Worm (Caenorhabditis elegans): Measurements from ENCODE around the gene fbxb-105.

fbxb-105 gene

DNA sequence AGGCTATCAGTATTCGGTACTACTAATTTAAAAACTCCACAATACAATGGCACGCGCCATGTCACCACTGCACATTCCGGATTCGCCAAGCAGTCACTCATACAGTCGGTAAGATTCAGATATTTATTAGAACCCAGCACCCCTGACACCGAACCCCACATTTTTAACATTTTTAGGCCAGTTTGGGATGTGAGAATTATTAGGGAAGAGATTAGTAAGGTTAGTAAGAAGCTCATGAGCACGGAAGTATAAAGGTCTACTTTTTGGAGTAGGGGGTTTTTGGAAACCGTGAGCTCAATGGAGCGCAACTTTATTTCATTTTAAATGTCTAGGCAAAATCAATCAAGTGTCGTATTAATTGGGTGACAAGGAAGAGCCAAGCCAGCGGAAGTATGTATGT, 12.7 kb downstream of the fbxb-105 start, which contains the start of gene F29A7.8:
Gene F29A7.8 (minus strand): TSS at position 101 of the 400 bp plus-strand sequence.
- TF ChIP-seq ztf-22 (GFP tag; optimal IDR thresholded peaks at IDR 0.05) (no peak), madf-8 (GFP tag; conservative IDR thresholded peaks at IDR 0.05) (no peak), bed-2 (GFP tag; IDR thresholded peaks at IDR 0.05) (no peak), rec-8 (tag; optimal IDR thresholded peaks at IDR 0.05) (no peak), let-526 (GFP tag; IDR thresholded peaks at IDR 0.05) (no peak), hrde-1 (tag; optimal IDR thresholded peaks at IDR 0.05; ENCODE audit: borderline replicate concordance) (no peak), F57C9.4 (tag; optimal IDR thresholded peaks at IDR 0.05) (no peak), tbx-9 (tag; optimal IDR thresholded peaks at IDR 0.05; ENCODE audit: borderline replicate concordance) (no peak), ZK185.1 (tag; optimal IDR thresholded peaks at IDR 0.05; ENCODE audit: poor library complexity, severe bottlenecking) (no peak), Y67H2A.10 (GFP tag; conservative IDR thresholded peaks at IDR 0.05) (no peak), chd-7 (tag; optimal IDR thresholded peaks at IDR 0.05) (no peak), hmg-1.2 (GFP tag; IDR thresholded peaks at IDR 0.05) (no peak), sdz-38 (tag; optimal IDR thresholded peaks at IDR 0.05) (no peak)

DNA sequence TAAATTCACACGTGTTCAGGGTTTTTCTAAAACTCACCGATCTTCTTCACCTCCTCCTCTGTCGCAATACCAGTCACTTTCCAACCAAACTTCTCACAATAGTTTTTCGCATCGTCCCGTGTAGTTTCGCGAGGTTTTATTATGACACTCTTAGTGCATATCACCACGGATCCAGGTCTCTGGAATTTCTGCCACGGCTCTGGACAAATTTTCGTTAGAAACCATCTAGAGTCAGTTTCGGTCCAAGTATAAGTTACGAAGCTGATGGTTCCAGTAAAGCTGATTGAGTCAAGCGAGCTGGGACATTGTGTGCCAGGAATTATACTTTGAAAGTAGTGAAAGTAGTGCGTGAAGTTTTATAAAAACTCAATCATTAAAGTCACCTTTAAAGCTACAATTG, 14.3 kb downstream of the fbxb-105 start:
- TF ChIP-seq snpc-3.4 (tag; optimal IDR thresholded peaks at IDR 0.05) (no peak), Y53F4B.3 (GFP tag; IDR thresholded peaks at IDR 0.05) (no peak), unc-130 (GFP tag; optimal IDR thresholded peaks at IDR 0.05) (no peak), B0035.1 (tag; optimal IDR thresholded peaks at IDR 0.05) (no peak), C17E4.6 (GFP tag; IDR thresholded peaks at IDR 0.05) (no peak), hlh-12 (tag; optimal IDR thresholded peaks at IDR 0.05) (no peak), egl-44 (GFP tag; IDR thresholded peaks at IDR 0.05) (no peak), madf-10 (tag; optimal IDR thresholded peaks at IDR 0.05) (no peak), egrh-3 (GFP tag; IDR thresholded peaks at IDR 0.05) (no peak), Y53G8AR.9 (GFP tag; conservative IDR thresholded peaks at IDR 0.05) (no peak), nfya-1 (tag; optimal IDR thresholded peaks at IDR 0.05; ENCODE audit: borderline replicate concordance, insufficient read depth) (no peak), attf-5 (GFP tag; optimal IDR thresholded peaks at IDR 0.05) (no peak), atf-7 (tag; optimal IDR thresholded peaks at IDR 0.05) (no peak), ztf-28 (GFP tag; IDR thresholded peaks at IDR 0.05) (no peak)

DNA sequence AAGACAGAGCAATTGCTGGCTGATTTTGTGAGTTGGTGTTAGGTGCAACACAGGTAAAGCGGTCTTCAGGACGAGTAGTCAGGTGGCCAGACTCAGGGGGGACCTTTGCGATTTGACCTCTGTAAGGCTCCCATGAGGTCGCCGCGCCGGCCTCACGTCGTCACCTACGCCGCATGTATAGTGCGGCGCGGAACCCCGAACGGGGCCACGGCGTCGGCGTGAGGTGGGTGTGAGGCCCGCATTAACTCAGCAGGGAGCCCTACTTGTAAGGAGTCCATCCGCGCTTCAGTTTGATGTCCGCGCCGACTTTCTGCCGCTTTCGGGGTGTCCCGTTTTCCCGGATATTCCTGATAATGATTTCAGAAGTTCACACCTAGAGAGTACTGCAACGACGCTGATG, 16.1 kb downstream of the fbxb-105 start:
- TF ChIP-seq cebp-1 (GFP tag; IDR thresholded peaks at IDR 0.05), result no peak
- no peak for TF ChIP-seq cebp-1 (tag; optimal IDR thresholded peaks at IDR 0.05)
- no peak for TF ChIP-seq die-1 (tag; optimal IDR thresholded peaks at IDR 0.05)
- peak; percentile 73 for TF ChIP-seq zfh-2 (GFP tag; conservative IDR thresholded peaks at IDR 0.05)
- no peak for TF ChIP-seq madf-6 (GFP tag; IDR thresholded peaks at IDR 0.05)
- no peak for TF ChIP-seq hmg-20 (GFP tag; IDR thresholded peaks at IDR 0.05)
- TF ChIP-seq nhr-80 (tag; optimal IDR thresholded peaks at IDR 0.05), result no peak
- no peak for TF ChIP-seq nfya-2 (GFP tag; IDR thresholded peaks at IDR 0.05)
- no peak for TF ChIP-seq ztf-3 (GFP tag; optimal IDR thresholded peaks at IDR 0.05)
- TF ChIP-seq egrh-3 (GFP tag; IDR thresholded peaks at IDR 0.05), result peak; percentile 52; the same call in 1 of the 2 replicates
- no peak for TF ChIP-seq fkh-3 (tag; optimal IDR thresholded peaks at IDR 0.05)
- TF ChIP-seq T07F8.4 (tag; optimal IDR thresholded peaks at IDR 0.05), result no peak
- 0 out of 2 replicates have a peak, but pooled peaks have one; percentile 4 for TF ChIP-seq lin-26 (GFP tag; IDR thresholded peaks at IDR 0.05)
